Worm (Caenorhabditis elegans): ENCODE measurements around the gene oac-55.

oac-55 gene

ce11 chrV:3776946-3777345 lies 16.0 kb downstream of the oac-55 start (continued):
- TF ChIP-seq hif-1 (tag; optimal IDR thresholded peaks at IDR 0.05), result peak; percentile 86 to 98
- no peak for TF ChIP-seq nhr-237 (tag; optimal IDR thresholded peaks at IDR 0.05)
- peak; percentile 82 for TF ChIP-seq dmd-6 (GFP tag; IDR thresholded peaks at IDR 0.05)
- TF ChIP-seq arid-1 (GFP tag; conservative IDR thresholded peaks at IDR 0.05), result no peak
- TF ChIP-seq ceh-28 (tag; optimal IDR thresholded peaks at IDR 0.05), result no peak
- no peak for TF ChIP-seq unc-130 (GFP tag; optimal IDR thresholded peaks at IDR 0.05)
- TF ChIP-seq F37D6.2 (tag; optimal IDR thresholded peaks at IDR 0.05), result no peak
- TF ChIP-seq T26A8.4 (GFP tag; IDR thresholded peaks at IDR 0.05), result no peak

ce11 chrV:3784167-3784734 lies 23.3 kb downstream of the oac-55 start, which contains the start of gene R08F11.1:
R08F11.1 (minus strand) TSS chrV:3784217.
- peak; percentile 90 for TF ChIP-seq nhr-77 (tag; optimal IDR thresholded peaks at IDR 0.05)
- TF ChIP-seq zip-11 (GFP tag; IDR thresholded peaks at IDR 0.05), result no peak
- no peak for TF ChIP-seq nhr-25 (tag; optimal IDR thresholded peaks at IDR 0.05; ENCODE audit: borderline replicate concordance, insufficient read depth)
- peak; percentile 64 for TF ChIP-seq nhr-102 (tag; optimal IDR thresholded peaks at IDR 0.05)
- TF ChIP-seq dmd-6 (GFP tag; IDR thresholded peaks at IDR 0.05), result peak; percentile 62
- TF ChIP-seq hlh-30 (tag; optimal IDR thresholded peaks at IDR 0.05; ENCODE audit: insufficient read depth), result peak; percentile 5
- peak; percentile 74 for TF ChIP-seq pqm-1 (tag; optimal IDR thresholded peaks at IDR 0.05)
- peak; percentile 76 for TF ChIP-seq dve-1 (tag; optimal IDR thresholded peaks at IDR 0.05; ENCODE audit: insufficient read depth)
- TF ChIP-seq unc-62 (GFP tag; optimal IDR thresholded peaks at IDR 0.05 in 1 of 2), result peak in 1 of 2 experiments; percentile 9
- TF ChIP-seq unc-62 (tag; optimal IDR thresholded peaks at IDR 0.05), result no peak
- no peak for TF ChIP-seq lin-15B (tag; optimal IDR thresholded peaks at IDR 0.05)
- no peak for TF ChIP-seq daf-16 (GFP tag; optimal IDR thresholded peaks at IDR 0.05)
- peak; percentile 90 for TF ChIP-seq daf-16 (tag; optimal IDR thresholded peaks at IDR 0.05)
- TF ChIP-seq hif-1 (tag; optimal IDR thresholded peaks at IDR 0.05), result peak in 1 of 2 experiments; percentile 79
- peak; percentile 98 for TF ChIP-seq nhr-28 (tag; optimal IDR thresholded peaks at IDR 0.05)
- TF ChIP-seq hlh-11 (tag; optimal IDR thresholded peaks at IDR 0.05), result peak; percentile 53
- TF ChIP-seq R02D3.7 (tag; optimal IDR thresholded peaks at IDR 0.05), result no peak
- no peak for TF ChIP-seq cey-2 (tag; optimal IDR thresholded peaks at IDR 0.05; ENCODE audit: borderline replicate concordance, insufficient read depth)

- TF ChIP-seq fkh-10 (GFP tag; optimal IDR thresholded peaks at IDR 0.05) (peak; percentile 68), aha-1 (tag) (peak; percentile 63), F49E8.2 (tag; optimal IDR thresholded peaks at IDR 0.05; ENCODE audit: borderline replicate concordance) (no peak), gei-8 (GFP tag; optimal IDR thresholded peaks at IDR 0.05) (no peak), unc-130 (GFP tag; optimal IDR thresholded peaks at IDR 0.05) (no peak), daf-19 (GFP tag; conservative IDR thresholded peaks at IDR 0.05) (no peak)
Observed at ce11 chrV:3788538-3788937, 27.6 kb downstream of the oac-55 start.

ce11 chrV:3789770-3790169 lies 28.8 kb downstream of the oac-55 start, which contains the start of gene R08F11.7:
R08F11.7 (plus strand) TSS chrV:3790070.
- no peak for TF ChIP-seq lin-13 (GFP tag; optimal IDR thresholded peaks at IDR 0.05)
- peak; percentile 82 for TF ChIP-seq aha-1 (tag)

- TF ChIP-seq ceh-82 (tag; optimal IDR thresholded peaks at IDR 0.05) (no peak), sdz-12 (GFP tag; optimal IDR thresholded peaks at IDR 0.05) (no peak), lim-7 (GFP tag; IDR thresholded peaks at IDR 0.05) (no peak), set-16 (GFP tag; IDR thresholded peaks at IDR 0.05) (peak; percentile 70), nhr-10 (tag; optimal IDR thresholded peaks at IDR 0.05) (no peak), F37D6.2 (tag; optimal IDR thresholded peaks at IDR 0.05) (no peak)
Observed at ce11 chrV:3790424-3790823, 29.5 kb downstream of the oac-55 start.
